Fruit fly (Drosophila melanogaster): ENCODE results near the gene saturn.

dm6 chr3L:14166271-14166670 lies 36.9 kb upstream of the saturn start:
- TF ChIP-seq svp (GFP tag) (peak; percentile 22), CG8119 (GFP tag; IDR thresholded peaks at IDR 0.05) (no peak)

Measured in whole organism, prepupa.